Worm (Caenorhabditis elegans): ENCODE results near the gene F46B6.13.

DNA sequence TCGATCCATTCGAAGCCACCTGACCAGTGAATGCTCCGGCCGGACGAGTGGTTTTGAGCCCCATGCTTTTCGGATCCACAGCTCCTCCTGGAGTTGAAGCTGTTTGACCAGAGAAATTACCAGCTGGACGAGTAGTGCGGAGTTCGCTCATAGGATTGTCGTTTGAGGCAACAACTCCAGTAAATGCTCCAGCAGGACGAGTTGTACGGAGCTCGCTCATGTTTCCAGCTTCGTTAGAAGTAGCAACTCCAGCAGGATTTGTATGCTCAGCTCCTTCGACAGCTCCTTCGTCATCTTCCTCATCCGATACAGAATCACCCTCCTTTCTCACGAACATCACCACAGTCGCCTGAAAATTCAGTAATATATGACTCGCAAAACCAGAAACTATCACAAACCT lies 45.4 kb downstream of the F46B6.13 start:
- TF ChIP-seq T22C8.4 (GFP tag; IDR thresholded peaks at IDR 0.05) (no peak), klf-2 (GFP tag; conservative IDR thresholded peaks at IDR 0.05) (no peak), ztf-23 (GFP tag; IDR thresholded peaks at IDR 0.05) (no peak), med-1 (GFP tag; optimal IDR thresholded peaks at IDR 0.05; ENCODE audit: insufficient read depth) (no peak), ztf-29 (GFP tag; IDR thresholded peaks at IDR 0.05) (no peak), flt-1 (GFP tag; IDR thresholded peaks at IDR 0.05) (no peak)
